Fruit fly (Drosophila melanogaster): ENCODE measurements around the gene Nepl20.

dm6 chr3R:28856140-28856539 lies 24.5 kb upstream of the Nepl20 start:
- TF ChIP-seq kay (GFP tag; ENCODE audit: borderline replicate concordance) (no peak), pad (GFP tag; optimal IDR thresholded peaks at IDR 0.05) (no peak), CG7045 (GFP tag; optimal IDR thresholded peaks at IDR 0.05) (no peak), CG12768 (GFP tag; optimal IDR thresholded peaks at IDR 0.05) (no peak), CG11617 (GFP tag; optimal IDR thresholded peaks at IDR 0.05) (no peak), bab1 (GFP tag; optimal IDR thresholded peaks at IDR 0.05) (no peak), Crg-1 (GFP tag; optimal IDR thresholded peaks at IDR 0.05) (no peak), CG7101 (tag; optimal IDR thresholded peaks at IDR 0.05) (no peak), Mnt (GFP tag; optimal IDR thresholded peaks at IDR 0.05) (no peak), Hr96 (GFP tag; optimal IDR thresholded peaks at IDR 0.05) (no peak), Clk (GFP tag; optimal IDR thresholded peaks at IDR 0.05) (no peak), CG1620 (GFP tag; optimal IDR thresholded peaks at IDR 0.05) (no peak), ovo (GFP tag; optimal IDR thresholded peaks at IDR 0.05) (no peak), CG33017 (tag; optimal IDR thresholded peaks at IDR 0.05) (no peak)
